Fruit fly (Drosophila melanogaster) whole organism, pupa: Measurements from ENCODE around the gene Srg3.

Experiments used
- CG14655 ChIP-seq: fragments of 200-800 bp; sonication (Bioruptor generic); optimal IDR thresholded peaks from 3 replicates; lab custom pipeline; 2017; ENCODE audit warnings: mild to moderate bottlenecking, missing biosample characterization, missing genetic modification reagents, missing genetic modification characterization
- CG15710 ChIP-seq: fragments of 200-800 bp; sonication (Bioruptor generic); optimal IDR thresholded peaks from 2 replicates; lab custom pipeline; 2018; ENCODE audit warnings: missing biosample characterization, mild to moderate bottlenecking, missing genetic modification characterization, moderate library complexity
- CG4496 ChIP-seq: fragments of 200-800 bp; sonication (Bioruptor generic); IDR thresholded peaks from 3 replicates; pipeline ENCODE4 v1.3.6; 2022; ENCODE audit warnings: missing biosample characterization, missing genetic modification characterization

dm6 chr3L:9471151-9471903 is 28.3 kb downstream of the Srg3 start:
- TF ChIP-seq CG14655 (no peak), CG4496 (GFP tag; lab: Robert Waterston, UW) (no peak), CG15710 (no peak)
